Worm (Caenorhabditis elegans) whole organism, young adult: ENCODE results near the gene rps-3.

Source experiments
- C17E4.6 ChIP-seq: fragments of 200-800 bp; sonication (Bioruptor generic); IDR thresholded peaks from 2 replicates; pipeline ENCODE4 v1.3.6; 2022; ENCODE audit warnings: missing genetic modification reagents, missing genetic modification characterization, missing compliant biosample characterization
- F22D6.2 ChIP-seq: sonication (generic microtip); optimal IDR thresholded peaks from 2 replicates; lab custom pipeline; 2016; ENCODE audit warnings: mild to moderate bottlenecking, missing genetic modification characterization, missing compliant biosample characterization
- F23B12.7 ChIP-seq: sonication (generic microtip); optimal IDR thresholded peaks from 2 replicates; lab custom pipeline; 2017; ENCODE audit warnings: missing genetic modification characterization, mild to moderate bottlenecking, missing compliant biosample characterization, antibody characterized with exemption, moderate library complexity; ENCODE audit not compliant: insufficient read depth
- F39B2.1 ChIP-seq: fragments of 200-800 bp; sonication (Bioruptor generic); IDR thresholded peaks from 2 replicates; pipeline ENCODE4 v1.3.6; 2022; ENCODE audit warnings: missing genetic modification reagents, missing genetic modification characterization, missing compliant biosample characterization
- F49E8.2 ChIP-seq: sonication (generic microtip); optimal IDR thresholded peaks from 3 replicates; lab custom pipeline; 2017; ENCODE audit warnings: missing genetic modification characterization, mild to moderate bottlenecking, missing compliant biosample characterization, antibody characterized with exemption, moderate library complexity; ENCODE audit not compliant: insufficient read depth
- F52B5.7 ChIP-seq: sonication (generic microtip); optimal IDR thresholded peaks from 2 replicates; lab custom pipeline; 2016; ENCODE audit warnings: mild to moderate bottlenecking, missing genetic modification characterization, missing compliant biosample characterization
- K12H6.12 ChIP-seq: fragments of 200-800 bp; sonication (Bioruptor generic); optimal IDR thresholded peaks from 2 replicates; lab custom pipeline; 2018; ENCODE audit warnings: mild to moderate bottlenecking, missing genetic modification characterization, missing compliant biosample characterization
- Y67H2A.10 ChIP-seq: fragments of 200-800 bp; sonication (Bioruptor generic); conservative IDR thresholded peaks from 2 replicates; pipeline ENCODE4 v1.3.6; 2022; ENCODE audit warnings: missing genetic modification reagents, missing genetic modification characterization, missing compliant biosample characterization
- Y79H2A.3 ChIP-seq: fragments of 200-800 bp; sonication (Bioruptor generic); conservative IDR thresholded peaks from 2 replicates; pipeline ENCODE4 v1.3.6; 2022; ENCODE audit warnings: missing genetic modification reagents, missing genetic modification characterization, missing compliant biosample characterization
- ama-1 ChIP-seq, 3 experiments: fragments of 150-350 bp in 1 of 3; sonication (generic microtip) in 2 of 3; optimal IDR thresholded peaks; 2 replicates each; lab custom pipeline; 2014 to 2018; ENCODE audit warnings: missing biosample characterization in 2 of 3, missing genetic modification characterization in 2 of 3, missing genetic modification reagents in 2 of 3
- aptf-3 ChIP-seq: fragments of 200-800 bp; sonication (Bioruptor generic); IDR thresholded peaks from 2 replicates; pipeline ENCODE4 v1.3.6; 2022; ENCODE audit warnings: missing genetic modification characterization, missing compliant biosample characterization
- athp-1 ChIP-seq: sonication (generic microtip); optimal IDR thresholded peaks from 2 replicates; lab custom pipeline; 2017; ENCODE audit warnings: mild to moderate bottlenecking, missing genetic modification characterization, missing compliant biosample characterization
- attf-3 ChIP-seq: fragments of 200-800 bp; sonication (Bioruptor generic); conservative IDR thresholded peaks from 2 replicates; pipeline ENCODE4 v1.3.6; 2022; ENCODE audit warnings: missing genetic modification reagents, missing genetic modification characterization, missing compliant biosample characterization
- attf-6 ChIP-seq: fragments of 200-800 bp; sonication (Bioruptor generic); IDR thresholded peaks from 2 replicates; pipeline ENCODE4 v1.3.6; 2022; ENCODE audit warnings: missing genetic modification reagents, missing genetic modification characterization, missing compliant biosample characterization
- bed-1 ChIP-seq: fragments of 200-800 bp; sonication (Bioruptor generic); IDR thresholded peaks from 2 replicates; pipeline ENCODE4 v1.3.6; 2022; ENCODE audit warnings: missing genetic modification reagents, missing genetic modification characterization, missing compliant biosample characterization
- ccch-3 ChIP-seq: fragments of 200-800 bp; sonication (Bioruptor generic); optimal IDR thresholded peaks from 2 replicates; lab custom pipeline; 2018; ENCODE audit warnings: mild to moderate bottlenecking, missing genetic modification characterization, missing compliant biosample characterization
- ceh-27 ChIP-seq: fragments of 200-800 bp; sonication (Bioruptor generic); optimal IDR thresholded peaks from 2 replicates; lab custom pipeline; 2018; ENCODE audit warnings: mild to moderate bottlenecking, missing genetic modification characterization, moderate library complexity, missing compliant biosample characterization
- chd-7 ChIP-seq: sonication (generic microtip); optimal IDR thresholded peaks from 2 replicates; lab custom pipeline; 2016; ENCODE audit warnings: mild to moderate bottlenecking, missing genetic modification characterization, moderate library complexity, missing compliant biosample characterization
- efl-1 ChIP-seq: fragments of 150-350 bp; optimal IDR thresholded peaks from 2 replicates; lab custom pipeline; 2014; ENCODE audit warnings: missing biosample characterization, missing genetic modification reagents, missing genetic modification characterization
- egl-18 ChIP-seq: fragments of 200-800 bp; sonication (Bioruptor generic); IDR thresholded peaks from 2 replicates; pipeline ENCODE4 v1.3.6; 2022; ENCODE audit warnings: missing genetic modification reagents, missing genetic modification characterization, missing compliant biosample characterization
- egl-44 ChIP-seq: fragments of 200-800 bp; sonication (Bioruptor generic); IDR thresholded peaks from 2 replicates; pipeline ENCODE4 v1.3.6; 2022; ENCODE audit warnings: missing genetic modification reagents, missing genetic modification characterization, missing compliant biosample characterization
- egrh-3 ChIP-seq: fragments of 200-800 bp; sonication (Bioruptor generic); IDR thresholded peaks from 2 replicates; pipeline ENCODE4 v1.3.6; 2022; ENCODE audit warnings: missing genetic modification reagents, missing genetic modification characterization, missing compliant biosample characterization
- hlh-12 ChIP-seq: sonication (generic microtip); optimal IDR thresholded peaks from 2 replicates; lab custom pipeline; 2016; ENCODE audit warnings: missing genetic modification characterization, missing compliant biosample characterization
- hmg-1.2 ChIP-seq: fragments of 200-800 bp; sonication (Bioruptor generic); IDR thresholded peaks from 2 replicates; pipeline ENCODE4 v1.3.6; 2022; ENCODE audit warnings: missing genetic modification reagents, missing genetic modification characterization, missing compliant biosample characterization
- let-607 ChIP-seq, 2 experiments: fragments of 200-800 bp in 1 of 2; sonication (Bioruptor generic) in 1 of 2; sonication (generic microtip) in 1 of 2; optimal IDR thresholded peaks; 2 replicates each; lab custom pipeline; 2016 to 2018; ENCODE audit warnings: mild to moderate bottlenecking in 2 of 2, missing compliant biosample characterization in 2 of 2, missing genetic modification characterization in 2 of 2, moderate library complexity in 2 of 2, missing genotype in 1 of 2
- lin-54 ChIP-seq: fragments of 200-800 bp; sonication (Bioruptor generic); optimal IDR thresholded peaks from 2 replicates; lab custom pipeline; 2018; ENCODE audit warnings: mild to moderate bottlenecking, missing genetic modification characterization, missing compliant biosample characterization
- madf-8 ChIP-seq: fragments of 200-800 bp; sonication (Bioruptor generic); conservative IDR thresholded peaks from 2 replicates; pipeline ENCODE4 v1.3.6; 2022; ENCODE audit warnings: missing genetic modification reagents, missing genetic modification characterization, missing compliant biosample characterization
- mel-28 ChIP-seq: sonication (generic microtip); optimal IDR thresholded peaks from 2 replicates; lab custom pipeline; 2016; ENCODE audit warnings: borderline replicate concordance, mild to moderate bottlenecking, missing genetic modification characterization, missing compliant biosample characterization
- mes-4 ChIP-seq: sonication (generic microtip); optimal IDR thresholded peaks from 2 replicates; lab custom pipeline; 2016; ENCODE audit warnings: missing genotype, missing genetic modification characterization, missing compliant biosample characterization
- nfya-2 ChIP-seq: fragments of 200-800 bp; sonication (Bioruptor generic); IDR thresholded peaks from 2 replicates; pipeline ENCODE4 v1.3.6; 2022; ENCODE audit warnings: missing genetic modification reagents, missing genetic modification characterization, missing compliant biosample characterization
- nhr-179 ChIP-seq: sonication (generic microtip); optimal IDR thresholded peaks from 2 replicates; lab custom pipeline; 2016; ENCODE audit warnings: mild to moderate bottlenecking, missing genetic modification characterization, missing compliant biosample characterization
- nhr-27 ChIP-seq: fragments of 200-800 bp; sonication (Bioruptor generic); optimal IDR thresholded peaks from 2 replicates; lab custom pipeline; 2018; ENCODE audit warnings: mild to moderate bottlenecking, missing genetic modification characterization, moderate library complexity, missing compliant biosample characterization
- nhr-80 ChIP-seq: sonication (generic microtip); optimal IDR thresholded peaks from 2 replicates; lab custom pipeline; 2016; ENCODE audit warnings: missing genetic modification characterization, missing compliant biosample characterization
- pbrm-1 ChIP-seq: fragments of 200-800 bp; sonication (Bioruptor generic); IDR thresholded peaks from 2 replicates; pipeline ENCODE4 v1.3.6; 2022; ENCODE audit warnings: missing genetic modification reagents, missing genetic modification characterization, missing compliant biosample characterization
- rcor-1 ChIP-seq: fragments of 200-800 bp; sonication (Bioruptor generic); IDR thresholded peaks from 2 replicates; pipeline ENCODE4 v1.3.6; 2022; ENCODE audit warnings: missing genetic modification reagents, missing genetic modification characterization, missing compliant biosample characterization
- repo-1 ChIP-seq: sonication (generic microtip); optimal IDR thresholded peaks from 2 replicates; lab custom pipeline; 2017; ENCODE audit warnings: mild to moderate bottlenecking, missing genetic modification characterization, missing compliant biosample characterization
- sdz-38 ChIP-seq: sonication (generic microtip); optimal IDR thresholded peaks from 2 replicates; lab custom pipeline; 2016; ENCODE audit warnings: missing genotype, missing genetic modification characterization, missing compliant biosample characterization
- somi-1 ChIP-seq: fragments of 200-800 bp; sonication (Bioruptor generic); optimal IDR thresholded peaks from 2 replicates; lab custom pipeline; 2018; ENCODE audit warnings: mild to moderate bottlenecking, missing genetic modification characterization, missing compliant biosample characterization
- sptf-2 ChIP-seq: fragments of 200-800 bp; sonication (Bioruptor generic); optimal IDR thresholded peaks from 2 replicates; lab custom pipeline; 2018; ENCODE audit warnings: mild to moderate bottlenecking, missing genetic modification characterization, missing compliant biosample characterization
- unc-62 ChIP-seq: fragments of 150-350 bp; optimal IDR thresholded peaks from 2 replicates; lab custom pipeline; 2014; ENCODE audit warnings: missing biosample characterization, missing genetic modification reagents, missing genetic modification characterization
- ztf-22 ChIP-seq: fragments of 200-800 bp; sonication (Bioruptor generic); optimal IDR thresholded peaks from 2 replicates; lab custom pipeline; 2018; ENCODE audit warnings: mild to moderate bottlenecking, missing genetic modification characterization, moderate library complexity, missing compliant biosample characterization
- ztf-25 ChIP-seq: fragments of 200-800 bp; sonication (Bioruptor generic); IDR thresholded peaks from 2 replicates; pipeline ENCODE4 v1.3.6; 2022; ENCODE audit warnings: missing genetic modification reagents, missing genetic modification characterization, missing compliant biosample characterization

Gene rps-3

ce11 chrIII:6158642-6159475 is 47.7 kb upstream of the rps-3 start, which contains the start of gene nfm-1 (continued):
- no peak for TF ChIP-seq hlh-12
- no peak for TF ChIP-seq ccch-3 (GFP tag; lab: Kevin White, UChicago)
- peak; percentile 36 for TF ChIP-seq mes-4 (tag; lab: Kevin White, UChicago)
- no peak for TF ChIP-seq unc-62
- TF ChIP-seq nhr-179 (tag; lab: Kevin White, UChicago): no peak
- TF ChIP-seq hmg-1.2 (GFP tag; lab: Robert Waterston, UW): peak; percentile 82
- peak; percentile 71 for TF ChIP-seq somi-1
- TF ChIP-seq Y67H2A.10 (GFP tag; lab: Robert Waterston, UW): 0 out of 2 replicates have a peak, but pooled peaks have one; percentile 18
- no peak for TF ChIP-seq F39B2.1 (GFP tag; lab: Robert Waterston, UW)
- TF ChIP-seq F22D6.2 (tag; lab: Kevin White, UChicago): peak; percentile 27
- TF ChIP-seq K12H6.12 (tag; lab: Kevin White, UChicago): peak; percentile 61
- peak; percentile 78 for TF ChIP-seq egl-44
- TF ChIP-seq lin-54 (GFP tag; lab: Kevin White, UChicago): peak; percentile 67
- TF ChIP-seq bed-1 (GFP tag; lab: Robert Waterston, UW): no peak
- peak; percentile 81 for TF ChIP-seq pbrm-1 (GFP tag; lab: Robert Waterston, UW)
- peak; percentile 31 for TF ChIP-seq efl-1 (GFP tag; lab: Kevin White, UChicago)
- TF ChIP-seq F49E8.2: peak; percentile 60
- TF ChIP-seq ztf-25: no peak
- peak; percentile 84 for TF ChIP-seq chd-7 (tag; lab: Kevin White, UChicago)
- no peak for TF ChIP-seq egl-18 (GFP tag; lab: Robert Waterston, UW)
- TF ChIP-seq C17E4.6 (GFP tag; lab: Robert Waterston, UW): 0 out of 2 replicates have a peak, but pooled peaks have one; percentile 41
- peak; percentile 9 for TF ChIP-seq ceh-27
- peak; percentile 69 for TF ChIP-seq F52B5.7
- no peak for TF ChIP-seq Y79H2A.3
- TF ChIP-seq ama-1 (optimal IDR thresholded peaks at IDR 0.05; lab: Kevin White, UChicago): no peak
- peak; percentile 10 to 43 for TF ChIP-seq ama-1 (GFP tag; optimal IDR thresholded peaks at IDR 0.05; lab: Kevin White, UChicago)
- TF ChIP-seq ztf-22 (GFP tag; lab: Kevin White, UChicago): no peak
- TF ChIP-seq attf-6 (GFP tag; lab: Robert Waterston, UW): no peak
- TF ChIP-seq F23B12.7: peak; percentile 50
- TF ChIP-seq sdz-38: no peak
- no peak for TF ChIP-seq egrh-3 (GFP tag; lab: Robert Waterston, UW)
- peak; percentile 71 for TF ChIP-seq athp-1 (tag; lab: Kevin White, UChicago)
- no peak for TF ChIP-seq mel-28 (tag; lab: Kevin White, UChicago)
- no peak for TF ChIP-seq nhr-27
- peak; percentile 69; the same call in 1 of the 2 replicates for TF ChIP-seq attf-3
- TF ChIP-seq repo-1: peak; percentile 84

ce11 chrIII:6163381-6163780 is 43.2 kb upstream of the rps-3 start:
- TF ChIP-seq unc-62: peak; percentile 52
- TF ChIP-seq nhr-80 (tag; lab: Kevin White, UChicago): peak; percentile 60
- TF ChIP-seq rcor-1: no peak
- TF ChIP-seq madf-8 (GFP tag; lab: Robert Waterston, UW): no peak
- TF ChIP-seq sptf-2 (GFP tag; lab: Kevin White, UChicago): no peak
- no peak for TF ChIP-seq attf-3
- peak; percentile 77 to 94 for TF ChIP-seq let-607 (tag; optimal IDR thresholded peaks at IDR 0.05; lab: Kevin White, UChicago)
- no peak for TF ChIP-seq aptf-3
- TF ChIP-seq nfya-2: no peak
- TF ChIP-seq, all 124 proteins: peak for 3
